Fruit fly (Drosophila melanogaster) S2 (cell line): ENCODE data around the gene Mtpalpha.

Experiments used
- CG8478 ChIP-seq: fragments of >200 bp; optimal IDR thresholded peaks from 2 replicates; lab custom pipeline; 2018
- CTCF ChIP-seq, 2 experiments: fragments of >200 bp; optimal IDR thresholded peaks; 2 replicates each; lab custom pipeline; 2018

The Mtpalpha gene

dm6 chr2L:9602103-9602502 is 25.5 kb upstream of the Mtpalpha start:
- TF ChIP-seq CG8478 (lab: Kevin White, UChicago): no peak
- TF ChIP-seq CTCF (optimal IDR thresholded peaks at IDR 0.05; lab: Kevin White, UChicago): no peak

- TF ChIP-seq CG8478 (lab: Kevin White, UChicago) (no peak), CTCF (optimal IDR thresholded peaks at IDR 0.05; lab: Kevin White, UChicago) (no peak)
Observed at dm6 chr2L:9601220-9601619, 24.7 kb upstream of the Mtpalpha start.

- TF ChIP-seq CTCF (optimal IDR thresholded peaks at IDR 0.05; lab: Kevin White, UChicago) (no peak), CG8478 (lab: Kevin White, UChicago) (no peak)
Observed at dm6 chr2L:9600772-9601171, 24.2 kb upstream of the Mtpalpha start, which contains the start of gene CG4382. Gene CG4382 (minus strand): TSS chr2L:9600872.

dm6 chr2L:9598390-9598789 is 21.8 kb upstream of the Mtpalpha start:
- no peak for TF ChIP-seq CG8478 (lab: Kevin White, UChicago)
- TF ChIP-seq CTCF (optimal IDR thresholded peaks at IDR 0.05; lab: Kevin White, UChicago): no peak

dm6 chr2L:9594625-9595300 is 18.2 kb upstream of the Mtpalpha start:
- no peak for TF ChIP-seq CG8478 (lab: Kevin White, UChicago)
- no peak for TF ChIP-seq CTCF (optimal IDR thresholded peaks at IDR 0.05; lab: Kevin White, UChicago)

dm6 chr2L:9591146-9591545 is 14.6 kb upstream of the Mtpalpha start:
- TF ChIP-seq CTCF (optimal IDR thresholded peaks at IDR 0.05; lab: Kevin White, UChicago): no peak
- TF ChIP-seq CG8478 (lab: Kevin White, UChicago): no peak

- TF ChIP-seq CTCF (optimal IDR thresholded peaks at IDR 0.05; lab: Kevin White, UChicago) (no peak), CG8478 (lab: Kevin White, UChicago) (no peak)
Observed at dm6 chr2L:9589176-9589575, 12.6 kb upstream of the Mtpalpha start, which contains the start of gene CG3841. Gene CG3841 (plus strand): TSS chr2L:9589476.

dm6 chr2L:9585942-9586341 is 9.4 kb upstream of the Mtpalpha start:
- TF ChIP-seq CG8478 (lab: Kevin White, UChicago): no peak
- TF ChIP-seq CTCF (optimal IDR thresholded peaks at IDR 0.05; lab: Kevin White, UChicago): no peak

dm6 chr2L:9584098-9584703 is 7.6 kb upstream of the Mtpalpha start:
- TF ChIP-seq CG8478 (lab: Kevin White, UChicago) (no peak), CTCF (optimal IDR thresholded peaks at IDR 0.05; lab: Kevin White, UChicago) (no peak)

dm6 chr2L:9581582-9581981 is 5.0 kb upstream of the Mtpalpha start, which contains the start of gene gcm:
Gene gcm (minus strand): TSS chr2L:9581745.
- no peak for TF ChIP-seq CTCF (optimal IDR thresholded peaks at IDR 0.05; lab: Kevin White, UChicago)
- TF ChIP-seq CG8478 (lab: Kevin White, UChicago): no peak

dm6 chr2L:9579538-9579937 is 3.0 kb upstream of the Mtpalpha start, which contains the start of gene CG31709:
Gene CG31709 (minus strand): TSS chr2L:9579638.
- TF ChIP-seq CTCF (optimal IDR thresholded peaks at IDR 0.05; lab: Kevin White, UChicago): no peak
- TF ChIP-seq CG8478 (lab: Kevin White, UChicago): no peak

dm6 chr2L:9570673-9571193 is 5.8 kb downstream of the Mtpalpha start:
- TF ChIP-seq CG8478 (lab: Kevin White, UChicago) (no peak), CTCF (optimal IDR thresholded peaks at IDR 0.05; lab: Kevin White, UChicago) (no peak)

dm6 chr2L:9569588-9570434 is 6.8 kb downstream of the Mtpalpha start:
- no peak for TF ChIP-seq CG8478 (lab: Kevin White, UChicago)
- no peak for TF ChIP-seq CTCF (optimal IDR thresholded peaks at IDR 0.05; lab: Kevin White, UChicago)

dm6 chr2L:9569131-9569530 is 7.4 kb downstream of the Mtpalpha start:
- TF ChIP-seq CTCF (optimal IDR thresholded peaks at IDR 0.05; lab: Kevin White, UChicago): no peak
- TF ChIP-seq CG8478 (lab: Kevin White, UChicago): no peak
